Worm (Caenorhabditis elegans) whole organism, L1 larva: ENCODE measurements around the gene Y22F5A.11.

Experiments used
- F16B12.6 ChIP-seq: fragments of 150-350 bp; optimal IDR thresholded peaks from 2 replicates; lab custom pipeline; 2014; ENCODE audit warnings: missing biosample characterization, missing genetic modification characterization
- Y116A8C.19 ChIP-seq: sonication (generic microtip); optimal IDR thresholded peaks from 2 replicates; lab custom pipeline; 2016; ENCODE audit warnings: missing compliant biosample characterization, missing genetic modification characterization, borderline replicate concordance
- alr-1 ChIP-seq: fragments of 200-800 bp; sonication (Bioruptor generic); optimal IDR thresholded peaks from 2 replicates; lab custom pipeline; 2018; ENCODE audit warnings: borderline replicate concordance, mild to moderate bottlenecking, missing genetic modification characterization, missing compliant biosample characterization
- aly-2 ChIP-seq: fragments of 150-350 bp; optimal IDR thresholded peaks from 2 replicates; lab custom pipeline; 2014; ENCODE audit warnings: missing biosample characterization, missing genetic modification characterization
- blmp-1 ChIP-seq: fragments of 150-350 bp; optimal IDR thresholded peaks from 2 replicates; lab custom pipeline; 2014; ENCODE audit warnings: missing biosample characterization, missing genetic modification characterization
- ceh-63 ChIP-seq: fragments of 200-800 bp; sonication (Bioruptor generic); optimal IDR thresholded peaks from 2 replicates; lab custom pipeline; 2018; ENCODE audit warnings: mild to moderate bottlenecking, missing genetic modification characterization, missing compliant biosample characterization
- ceh-90 ChIP-seq: sonication (generic microtip); optimal IDR thresholded peaks from 2 replicates; lab custom pipeline; 2016; ENCODE audit warnings: missing genetic modification characterization, missing compliant biosample characterization
- ces-1 ChIP-seq: fragments of 150-350 bp; optimal IDR thresholded peaks from 2 replicates; lab custom pipeline; 2014; ENCODE audit warnings: missing biosample characterization, missing genetic modification reagents, missing genetic modification characterization
- dpl-1 ChIP-seq, 3 experiments: fragments of 150-350 bp in 2 of 3; sonication (generic microtip) in 1 of 3; optimal IDR thresholded peaks; 2 replicates each; lab custom pipeline; 2014 to 2017; ENCODE audit warnings: missing biosample characterization in 3 of 3, missing genetic modification characterization in 3 of 3, missing genetic modification reagents in 3 of 3
- dsc-1 ChIP-seq: sonication (generic microtip); optimal IDR thresholded peaks from 2 replicates; lab custom pipeline; 2016; ENCODE audit warnings: mild to moderate bottlenecking, missing genetic modification characterization, missing compliant biosample characterization
- efl-1 ChIP-seq, 4 experiments: fragments of 150-350 bp; optimal IDR thresholded peaks in 3 of 4; peaks in 1 of 4; 1 replicate in 1 of 4; 2 replicates in 3 of 4; lab custom pipeline; 2014; ENCODE audit warnings: missing biosample characterization in 2 of 4, missing genetic modification characterization in 2 of 4, missing genetic modification reagents in 2 of 4
- egl-13 ChIP-seq: sonication (generic microtip); optimal IDR thresholded peaks from 2 replicates; lab custom pipeline; 2016; ENCODE audit warnings: missing genotype, missing genetic modification reagents, missing genetic modification characterization, missing compliant biosample characterization
- egl-27 ChIP-seq, 2 experiments: fragments of 150-350 bp in 1 of 2; sonication (generic microtip); optimal IDR thresholded peaks; 3 replicates each; lab custom pipeline; 2017 to 2018; ENCODE audit warnings: missing biosample characterization in 2 of 2, missing genetic modification characterization in 2 of 2, missing genetic modification reagents in 2 of 2
- elt-2 ChIP-seq: sonication (generic microtip); optimal IDR thresholded peaks from 2 replicates; lab custom pipeline; 2016; ENCODE audit warnings: missing genetic modification characterization, mild to moderate bottlenecking, inconsistent platforms, missing compliant biosample characterization, missing genetic modification reagents
- fkh-8 ChIP-seq: sonication (generic microtip); optimal IDR thresholded peaks from 2 replicates; lab custom pipeline; 2016; ENCODE audit warnings: mild to moderate bottlenecking, missing genetic modification characterization, missing compliant biosample characterization
- grh-1 ChIP-seq: fragments of 200-800 bp; sonication (Bioruptor generic); IDR thresholded peaks from 2 replicates; pipeline ENCODE4 v1.3.6; 2022; ENCODE audit warnings: missing genetic modification reagents, missing genetic modification characterization, missing compliant biosample characterization
- hlh-17 ChIP-seq: fragments of 200-800 bp; sonication (Bioruptor generic); optimal IDR thresholded peaks from 2 replicates; lab custom pipeline; 2018; ENCODE audit warnings: missing genetic modification characterization, mild to moderate bottlenecking, missing compliant biosample characterization, moderate library complexity, borderline replicate concordance
- hlh-4 ChIP-seq: sonication (generic microtip); optimal IDR thresholded peaks from 2 replicates; lab custom pipeline; 2016; ENCODE audit warnings: mild to moderate bottlenecking, missing genetic modification characterization, missing compliant biosample characterization
- hpl-2 ChIP-seq: fragments of 150-350 bp; optimal IDR thresholded peaks from 2 replicates; lab custom pipeline; 2014; ENCODE audit warnings: missing biosample characterization, missing genetic modification reagents, missing genetic modification characterization
- irx-1 ChIP-seq: sonication (generic microtip); optimal IDR thresholded peaks from 2 replicates; lab custom pipeline; 2016; ENCODE audit warnings: missing genetic modification characterization, missing compliant biosample characterization
- jun-1 ChIP-seq: fragments of 150-350 bp; optimal IDR thresholded peaks from 2 replicates; lab custom pipeline; 2014; ENCODE audit warnings: missing biosample characterization, missing genetic modification reagents, missing genetic modification characterization
- lin-14 ChIP-seq: fragments of 200-800 bp; sonication (Bioruptor generic); optimal IDR thresholded peaks from 2 replicates; lab custom pipeline; 2018; ENCODE audit warnings: mild to moderate bottlenecking, missing genetic modification characterization, moderate library complexity, missing compliant biosample characterization
- lin-15B ChIP-seq: fragments of 150-350 bp; sonication (generic microtip); optimal IDR thresholded peaks from 3 replicates; lab custom pipeline; 2014; ENCODE audit warnings: missing biosample characterization, missing genetic modification characterization
- lin-35 ChIP-seq, 2 experiments: fragments of 150-350 bp; optimal IDR thresholded peaks; 2 replicates each; lab custom pipeline; 2014; ENCODE audit warnings: missing biosample characterization in 2 of 2, missing genetic modification characterization in 2 of 2, missing genetic modification reagents in 2 of 2
- lin-39 ChIP-seq: fragments of 150-350 bp; optimal IDR thresholded peaks from 2 replicates; lab custom pipeline; 2014; ENCODE audit warnings: missing biosample characterization, missing genetic modification reagents, missing genetic modification characterization
- lsy-2 ChIP-seq, 2 experiments: fragments of 150-350 bp; optimal IDR thresholded peaks; 2 replicates each; lab custom pipeline; 2014; ENCODE audit warnings: missing biosample characterization in 2 of 2, missing genetic modification characterization in 2 of 2
- mdl-1 ChIP-seq, 2 experiments: fragments of 150-350 bp; optimal IDR thresholded peaks; 2 replicates each; lab custom pipeline; 2014 to 2017; ENCODE audit warnings: missing biosample characterization in 2 of 2, missing genetic modification characterization in 2 of 2, inconsistent platforms in 1 of 2
- mef-2 ChIP-seq: fragments of 150-350 bp; optimal IDR thresholded peaks from 2 replicates; lab custom pipeline; 2014; ENCODE audit warnings: missing biosample characterization, missing genetic modification characterization
- nhr-11 ChIP-seq: fragments of 150-350 bp; optimal IDR thresholded peaks from 2 replicates; lab custom pipeline; 2014; ENCODE audit warnings: missing biosample characterization, missing genetic modification characterization
- nhr-19 ChIP-seq: fragments of 200-800 bp; sonication (Bioruptor generic); conservative IDR thresholded peaks from 2 replicates; pipeline ENCODE4 v1.3.6; 2022; ENCODE audit warnings: missing genetic modification characterization, missing compliant biosample characterization
- nhr-20 ChIP-seq: sonication (generic microtip); optimal IDR thresholded peaks from 2 replicates; lab custom pipeline; 2016; ENCODE audit warnings: mild to moderate bottlenecking, missing genetic modification characterization, missing compliant biosample characterization
- nhr-47 ChIP-seq: sonication (generic microtip); optimal IDR thresholded peaks from 2 replicates; lab custom pipeline; 2016; ENCODE audit warnings: mild to moderate bottlenecking, missing genetic modification characterization, moderate library complexity, missing compliant biosample characterization
- nhr-71 ChIP-seq: sonication (generic microtip); optimal IDR thresholded peaks from 2 replicates; lab custom pipeline; 2016; ENCODE audit warnings: mild to moderate bottlenecking, missing genetic modification characterization, moderate library complexity, missing compliant biosample characterization
- nhr-76 ChIP-seq: sonication (generic microtip); optimal IDR thresholded peaks from 2 replicates; lab custom pipeline; 2017; ENCODE audit warnings: missing biosample characterization, missing genetic modification characterization
- nhr-90 ChIP-seq: sonication (generic microtip); optimal IDR thresholded peaks from 2 replicates; lab custom pipeline; 2016; ENCODE audit warnings: mild to moderate bottlenecking, missing genetic modification characterization, missing compliant biosample characterization; ENCODE audit not compliant: poor library complexity
- pqm-1 ChIP-seq: sonication (generic microtip); optimal IDR thresholded peaks from 3 replicates; lab custom pipeline; 2017; ENCODE audit warnings: missing biosample characterization, missing genetic modification characterization
- rnt-1 ChIP-seq: sonication (generic microtip); optimal IDR thresholded peaks from 2 replicates; lab custom pipeline; 2016; ENCODE audit warnings: mild to moderate bottlenecking, missing genetic modification characterization, moderate library complexity, missing compliant biosample characterization
- swsn-7 ChIP-seq: sonication (generic microtip); optimal IDR thresholded peaks from 2 replicates; lab custom pipeline; 2016; ENCODE audit warnings: missing genetic modification characterization, missing compliant biosample characterization
- tbx-2 ChIP-seq: sonication (generic microtip); optimal IDR thresholded peaks from 2 replicates; lab custom pipeline; 2016; ENCODE audit warnings: missing genetic modification characterization, missing compliant biosample characterization
- tlp-1 ChIP-seq: fragments of 150-350 bp; optimal IDR thresholded peaks from 2 replicates; lab custom pipeline; 2014; ENCODE audit warnings: missing biosample characterization, missing genetic modification characterization
- unc-62 ChIP-seq: fragments of 150-350 bp; optimal IDR thresholded peaks from 2 replicates; lab custom pipeline; 2014; ENCODE audit warnings: missing biosample characterization, missing genetic modification reagents, missing genetic modification characterization
- unc-86 ChIP-seq: sonication (generic microtip); optimal IDR thresholded peaks from 2 replicates; lab custom pipeline; 2016; ENCODE audit warnings: missing genetic modification characterization, missing compliant biosample characterization
- vab-15 ChIP-seq: sonication (generic microtip); optimal IDR thresholded peaks from 2 replicates; lab custom pipeline; 2017; ENCODE audit warnings: missing genotype, mild to moderate bottlenecking, missing genetic modification characterization, missing compliant biosample characterization
- xbp-1 ChIP-seq: sonication (generic microtip); optimal IDR thresholded peaks from 2 replicates; lab custom pipeline; 2016; ENCODE audit warnings: missing genetic modification characterization, missing compliant biosample characterization
- zag-1 ChIP-seq: fragments of 150-350 bp; optimal IDR thresholded peaks from 2 replicates; lab custom pipeline; 2014; ENCODE audit warnings: missing biosample characterization, missing genetic modification characterization

Gene Y22F5A.11

DNA sequence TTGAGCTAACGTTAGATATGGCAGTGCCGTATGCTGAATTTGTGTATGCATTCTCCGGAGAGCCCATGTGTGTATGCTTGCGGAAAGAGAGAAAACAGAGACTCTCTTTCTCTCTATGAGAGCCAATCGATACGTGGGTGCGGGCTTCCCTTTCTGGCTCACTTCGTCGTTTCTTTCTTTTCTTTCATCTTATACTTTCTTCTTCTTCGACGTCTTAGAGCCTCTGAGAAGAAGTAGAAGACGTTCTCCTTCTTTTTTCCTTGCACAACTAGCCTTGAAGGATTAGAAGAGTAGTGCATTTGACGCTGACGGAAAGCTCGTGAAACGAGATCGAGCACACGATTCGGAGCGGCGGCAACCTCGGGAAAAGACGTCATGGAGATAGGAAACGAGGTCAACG is 1.6 kb downstream of the Y22F5A.11 start (continued):
- TF ChIP-seq zag-1 (tag; lab: Kevin White, UChicago): peak; percentile 53
- no peak for TF ChIP-seq ceh-63 (GFP tag; lab: Kevin White, UChicago)
- TF ChIP-seq egl-13 (tag; lab: Kevin White, UChicago): peak; percentile 45
- peak; percentile 32 for TF ChIP-seq irx-1 (tag; lab: Kevin White, UChicago)
- TF ChIP-seq dpl-1 (GFP tag; optimal IDR thresholded peaks at IDR 0.05; lab: Kevin White, UChicago): peak in 1 of 3 experiments; percentile 0
- TF ChIP-seq mdl-1 (tag; optimal IDR thresholded peaks at IDR 0.05; lab: Kevin White, UChicago): no peak
- TF ChIP-seq fkh-8 (tag; lab: Kevin White, UChicago): peak; percentile 79
- no peak for TF ChIP-seq nhr-76 (tag; lab: Kevin White, UChicago)
- TF ChIP-seq lin-35 (GFP tag; optimal IDR thresholded peaks at IDR 0.05; lab: Kevin White, UChicago): peak in 1 of 2 experiments; percentile 42
- peak; percentile 33 for TF ChIP-seq jun-1 (tag; lab: Kevin White, UChicago)
- TF ChIP-seq lin-14 (GFP tag; lab: Kevin White, UChicago): peak; percentile 86
- no peak for TF ChIP-seq ceh-90 (tag; lab: Kevin White, UChicago)
- no peak for TF ChIP-seq pqm-1 (tag; lab: Kevin White, UChicago)
- TF ChIP-seq lin-15B (tag; lab: Kevin White, UChicago): no peak
- peak; percentile 59 for TF ChIP-seq tbx-2 (tag; lab: Kevin White, UChicago)
- peak; percentile 6 to 57 for TF ChIP-seq lsy-2 (tag; optimal IDR thresholded peaks at IDR 0.05; lab: Kevin White, UChicago)
- TF ChIP-seq alr-1 (tag; lab: Kevin White, UChicago): no peak

DNA sequence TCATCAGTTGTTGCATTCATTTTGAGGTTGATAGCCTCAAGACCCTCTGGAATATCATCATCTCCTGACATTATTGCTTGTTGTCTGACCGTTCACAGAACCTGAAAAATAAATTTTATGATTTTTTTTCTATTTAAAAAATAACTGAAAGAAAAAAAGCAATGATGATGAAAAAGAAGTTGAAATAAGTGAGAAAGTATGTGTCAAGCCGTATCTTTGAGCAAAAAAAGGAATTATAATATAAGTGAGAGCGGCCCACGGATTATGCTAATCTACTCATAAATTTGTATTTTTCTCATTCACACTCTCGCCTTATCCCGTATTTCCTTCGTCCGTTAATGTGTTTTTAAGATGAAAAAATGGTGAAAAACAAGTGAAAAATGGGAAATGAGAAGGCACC is 5.2 kb downstream of the Y22F5A.11 start, which contains the start of gene ric-4:
Gene ric-4 (minus strand): TSS at position 101 of the 400 bp plus-strand sequence.
- TF ChIP-seq dsc-1 (tag; lab: Kevin White, UChicago): peak; percentile 14
- TF ChIP-seq nhr-19 (GFP tag; lab: Robert Waterston, UW): no peak
- TF ChIP-seq, all 84 proteins: peak for 1

DNA sequence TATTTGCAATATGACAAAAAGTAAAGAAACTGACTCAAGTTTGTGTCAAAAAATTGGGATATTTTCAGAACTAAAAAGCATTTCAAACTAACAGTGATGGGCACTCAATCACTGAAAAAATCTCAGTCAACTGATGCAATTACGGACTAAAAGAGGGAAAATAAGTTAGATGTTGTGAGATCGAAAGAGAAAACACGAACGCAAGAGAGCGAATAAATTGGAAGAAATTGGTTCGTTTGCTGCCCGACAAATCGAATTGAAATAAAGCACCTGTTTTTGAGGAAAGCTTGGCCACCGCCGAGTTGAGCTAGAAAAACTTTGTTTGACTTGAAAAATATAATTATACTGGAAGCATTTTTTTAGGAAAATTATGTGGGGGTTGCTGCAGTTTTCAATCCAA is 9.4 kb downstream of the Y22F5A.11 start:
- TF ChIP-seq nhr-71: no peak
- TF ChIP-seq, all 84 proteins: peak for 0

DNA sequence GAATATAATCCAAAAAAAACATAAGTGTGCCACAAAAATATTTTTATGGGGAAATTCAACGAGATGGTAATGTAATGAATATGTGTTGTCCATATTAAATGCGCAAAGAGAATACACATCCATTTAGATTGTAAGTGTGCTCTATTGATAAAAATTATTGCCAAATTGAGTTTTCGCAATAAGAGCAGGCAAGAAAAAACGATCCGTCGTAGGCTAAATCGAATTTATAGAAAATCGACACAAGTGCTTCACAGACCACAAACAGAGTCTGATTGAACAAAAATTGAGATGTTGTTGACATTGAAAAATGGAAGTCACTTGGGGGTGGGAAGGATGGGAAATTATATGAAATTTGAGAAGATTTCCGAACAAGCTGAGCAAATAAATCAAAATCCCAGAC is 10.4 kb downstream of the Y22F5A.11 start:
- TF ChIP-seq aly-2 (tag; lab: Kevin White, UChicago) (no peak), hlh-4 (no peak), vab-15 (no peak), hpl-2 (no peak), nhr-11 (tag; lab: Kevin White, UChicago) (no peak), nhr-90 (tag; lab: Kevin White, UChicago) (no peak), lin-14 (GFP tag; lab: Kevin White, UChicago) (peak; percentile 56), lin-15B (tag; lab: Kevin White, UChicago) (no peak), nhr-47 (tag; lab: Kevin White, UChicago) (peak; percentile 6), zag-1 (tag; lab: Kevin White, UChicago) (no peak), efl-1 (optimal IDR thresholded peaks at IDR 0.05; lab: Kevin White, UChicago) (no peak), efl-1 (GFP tag; optimal IDR thresholded peaks at IDR 0.05 in 1 of 2; lab: Kevin White, UChicago) (no peak), elt-2 (tag; lab: Kevin White, UChicago) (no peak), nhr-71 (peak; percentile 18), ceh-90 (tag; lab: Kevin White, UChicago) (no peak), rnt-1 (no peak), unc-62 (GFP tag; lab: Kevin White, UChicago) (no peak), ces-1 (GFP tag; lab: Kevin White, UChicago) (peak; percentile 10), xbp-1 (tag; lab: Kevin White, UChicago) (no peak), grh-1 (GFP tag; lab: Robert Waterston, UW) (no peak), hlh-17 (GFP tag; lab: Kevin White, UChicago) (no peak), Y116A8C.19 (tag; lab: Kevin White, UChicago) (no peak), egl-27 (tag; optimal IDR thresholded peaks at IDR 0.05; lab: Kevin White, UChicago) (no peak), tlp-1 (tag; lab: Kevin White, UChicago) (no peak), lin-35 (GFP tag; optimal IDR thresholded peaks at IDR 0.05; lab: Kevin White, UChicago) (no peak), unc-86 (tag; lab: Kevin White, UChicago) (no peak), lin-39 (no peak), blmp-1 (no peak), dpl-1 (GFP tag; optimal IDR thresholded peaks at IDR 0.05; lab: Kevin White, UChicago) (no peak), F16B12.6 (tag; lab: Kevin White, UChicago) (no peak), nhr-20 (tag; lab: Kevin White, UChicago) (no peak), swsn-7 (tag; lab: Kevin White, UChicago) (no peak), mef-2 (tag; lab: Kevin White, UChicago) (no peak), alr-1 (tag; lab: Kevin White, UChicago) (no peak)
